Worm (Caenorhabditis elegans) whole organism, mixed stage, embryonic: ENCODE measurements around the gene srw-79.

Experiments
- M03D4.4 ChIP-seq: sonication (generic microtip); optimal IDR thresholded peaks from 2 replicates; lab custom pipeline; 2017; ENCODE audit warnings: mild to moderate bottlenecking, missing genetic modification characterization, missing compliant biosample characterization
- bed-3 ChIP-seq: fragments of 200-800 bp; sonication (Bioruptor generic); optimal IDR thresholded peaks from 3 replicates; lab custom pipeline; 2018; ENCODE audit warnings: mild to moderate bottlenecking, missing genetic modification characterization, moderate library complexity, missing compliant biosample characterization
- blmp-1 ChIP-seq: fragments of 150-350 bp; optimal IDR thresholded peaks from 2 replicates; lab custom pipeline; 2014; ENCODE audit warnings: missing biosample characterization, missing genetic modification characterization
- ceh-39 ChIP-seq: fragments of 150-350 bp; optimal IDR thresholded peaks from 2 replicates; lab custom pipeline; 2014; ENCODE audit warnings: missing biosample characterization, missing genetic modification characterization
- ces-1 ChIP-seq: fragments of 150-350 bp; optimal IDR thresholded peaks from 2 replicates; lab custom pipeline; 2014; ENCODE audit warnings: missing biosample characterization, missing genetic modification reagents, missing genetic modification characterization
- cnd-1 ChIP-seq: fragments of 200-800 bp; sonication (Bioruptor generic); optimal IDR thresholded peaks from 2 replicates; lab custom pipeline; 2018; ENCODE audit warnings: mild to moderate bottlenecking, missing genetic modification characterization, missing compliant biosample characterization
- drap-1 ChIP-seq: fragments of 200-800 bp; sonication (Bioruptor generic); optimal IDR thresholded peaks from 3 replicates; lab custom pipeline; 2018; ENCODE audit warnings: mild to moderate bottlenecking, missing genetic modification characterization, missing compliant biosample characterization
- elt-1 ChIP-seq: sonication (generic microtip); optimal IDR thresholded peaks from 2 replicates; lab custom pipeline; 2017; ENCODE audit warnings: missing genetic modification characterization, mild to moderate bottlenecking, missing compliant biosample characterization, antibody characterized with exemption, moderate library complexity, borderline replicate concordance; ENCODE audit not compliant: insufficient read depth
- elt-3 ChIP-seq: fragments of 150-350 bp; optimal IDR thresholded peaks from 2 replicates; lab custom pipeline; 2014; ENCODE audit warnings: missing biosample characterization, missing genetic modification characterization
- flh-1 ChIP-seq: fragments of 200-800 bp; sonication (Bioruptor generic); optimal IDR thresholded peaks from 2 replicates; lab custom pipeline; 2018; ENCODE audit warnings: mild to moderate bottlenecking, missing genetic modification characterization, moderate library complexity, missing compliant biosample characterization
- ham-2 ChIP-seq: fragments of 200-800 bp; sonication (Bioruptor generic); optimal IDR thresholded peaks from 2 replicates; lab custom pipeline; 2018; ENCODE audit warnings: mild to moderate bottlenecking, missing genetic modification characterization, missing compliant biosample characterization
- hlh-1 ChIP-seq: fragments of 150-350 bp; optimal IDR thresholded peaks from 2 replicates; lab custom pipeline; 2014; ENCODE audit warnings: missing biosample characterization, missing genetic modification reagents, missing genetic modification characterization
- lin-13 ChIP-seq: fragments of 150-350 bp; optimal IDR thresholded peaks from 2 replicates; lab custom pipeline; 2014; ENCODE audit warnings: missing biosample characterization, missing genetic modification characterization
- lin-32 ChIP-seq: fragments of 200-800 bp; sonication (Bioruptor generic); optimal IDR thresholded peaks from 2 replicates; lab custom pipeline; 2018; ENCODE audit warnings: mild to moderate bottlenecking, missing genetic modification characterization, missing compliant biosample characterization
- lsy-2 ChIP-seq: fragments of 150-350 bp; optimal IDR thresholded peaks from 2 replicates; lab custom pipeline; 2014; ENCODE audit warnings: missing biosample characterization, missing genetic modification characterization
- mep-1 ChIP-seq: fragments of 150-350 bp; optimal IDR thresholded peaks from 2 replicates; lab custom pipeline; 2017; ENCODE audit warnings: missing biosample characterization, missing genetic modification reagents, missing genetic modification characterization, inconsistent platforms
- mls-2 ChIP-seq: sonication (generic microtip); optimal IDR thresholded peaks from 2 replicates; lab custom pipeline; 2016; ENCODE audit warnings: mild to moderate bottlenecking, missing genetic modification characterization, moderate library complexity, missing compliant biosample characterization
- nhr-12 ChIP-seq: fragments of 150-350 bp; optimal IDR thresholded peaks from 2 replicates; lab custom pipeline; 2014; ENCODE audit warnings: missing biosample characterization, missing genetic modification characterization
- nhr-2 ChIP-seq: fragments of 150-350 bp; optimal IDR thresholded peaks from 2 replicates; lab custom pipeline; 2014; ENCODE audit warnings: missing biosample characterization, missing genetic modification characterization
- nhr-237 ChIP-seq: fragments of 150-350 bp; optimal IDR thresholded peaks from 2 replicates; lab custom pipeline; 2014; ENCODE audit warnings: missing biosample characterization, missing genetic modification characterization
- nhr-28 ChIP-seq: fragments of 150-350 bp; optimal IDR thresholded peaks from 2 replicates; lab custom pipeline; 2014; ENCODE audit warnings: missing biosample characterization, missing genetic modification characterization
- nhr-76 ChIP-seq: sonication (generic microtip); optimal IDR thresholded peaks from 2 replicates; lab custom pipeline; 2017; ENCODE audit warnings: missing biosample characterization, missing genetic modification characterization
- pha-4 ChIP-seq: fragments of 150-350 bp; optimal IDR thresholded peaks from 2 replicates; lab custom pipeline; 2018; ENCODE audit warnings: missing biosample characterization, missing genetic modification reagents, missing genetic modification characterization
- sem-2 ChIP-seq: fragments of 200-800 bp; sonication (Bioruptor generic); optimal IDR thresholded peaks from 2 replicates; lab custom pipeline; 2018; ENCODE audit warnings: mild to moderate bottlenecking, missing genetic modification characterization, missing compliant biosample characterization
- tbx-8 ChIP-seq: fragments of 200-800 bp; sonication (Bioruptor generic); optimal IDR thresholded peaks from 2 replicates; lab custom pipeline; 2018; ENCODE audit warnings: mild to moderate bottlenecking, missing genetic modification characterization, moderate library complexity, missing compliant biosample characterization
- unc-120 ChIP-seq: sonication (generic microtip); optimal IDR thresholded peaks from 2 replicates; lab custom pipeline; 2017; ENCODE audit warnings: missing genetic modification characterization, missing compliant biosample characterization; ENCODE audit not compliant: poor library complexity, severe bottlenecking
- unc-39 ChIP-seq: fragments of 150-350 bp; optimal IDR thresholded peaks from 2 replicates; lab custom pipeline; 2014; ENCODE audit warnings: missing biosample characterization, missing genetic modification characterization
- unc-62 ChIP-seq: fragments of 150-350 bp; optimal IDR thresholded peaks from 2 replicates; lab custom pipeline; 2014; ENCODE audit warnings: missing biosample characterization, missing genetic modification reagents, missing genetic modification characterization
- zip-8 ChIP-seq: fragments of 150-350 bp; optimal IDR thresholded peaks from 2 replicates; lab custom pipeline; 2014; ENCODE audit warnings: missing biosample characterization, missing genetic modification characterization
- ztf-11 ChIP-seq: fragments of 150-350 bp; optimal IDR thresholded peaks from 2 replicates; lab custom pipeline; 2014; ENCODE audit warnings: missing biosample characterization, missing genetic modification characterization

srw-79 gene

ce11 chrII:2920234-2920633, 26.3 kb upstream of the srw-79 start:
- no peak for TF ChIP-seq ham-2
- TF ChIP-seq unc-39 (tag; lab: Kevin White, UChicago) = no peak
- TF ChIP-seq hlh-1 = no peak
- no peak for TF ChIP-seq lin-13 (tag; lab: Kevin White, UChicago)
- no peak for TF ChIP-seq mls-2
- no peak for TF ChIP-seq cnd-1 (tag; lab: Kevin White, UChicago)
- no peak for TF ChIP-seq bed-3 (GFP tag; lab: Kevin White, UChicago)
- TF ChIP-seq flh-1 (GFP tag; lab: Kevin White, UChicago) = no peak
- no peak for TF ChIP-seq nhr-76 (tag; lab: Kevin White, UChicago)

ce11 chrII:2920817-2921458, 25.6 kb upstream of the srw-79 start:
- TF ChIP-seq pha-4 (peak; percentile 22), unc-120 (tag; lab: Kevin White, UChicago) (no peak)

ce11 chrII:2921860-2922259, 24.7 kb upstream of the srw-79 start:
- no peak for TF ChIP-seq hlh-1
- no peak for TF ChIP-seq zip-8 (tag; lab: Kevin White, UChicago)
- TF ChIP-seq drap-1 = no peak
- TF ChIP-seq nhr-76 (tag; lab: Kevin White, UChicago) = no peak
- no peak for TF ChIP-seq unc-39 (tag; lab: Kevin White, UChicago)
- no peak for TF ChIP-seq lin-32 (GFP tag; lab: Kevin White, UChicago)
- TF ChIP-seq cnd-1 (tag; lab: Kevin White, UChicago) = no peak
- TF ChIP-seq ztf-11 (tag; lab: Kevin White, UChicago) = no peak
- no peak for TF ChIP-seq sem-2 (GFP tag; lab: Kevin White, UChicago)
- no peak for TF ChIP-seq nhr-237 (tag; lab: Kevin White, UChicago)
- TF ChIP-seq pha-4 = no peak
- TF ChIP-seq unc-62 (GFP tag; lab: Kevin White, UChicago) = no peak
- no peak for TF ChIP-seq mep-1 (tag; lab: Kevin White, UChicago)
- no peak for TF ChIP-seq M03D4.4
- TF ChIP-seq unc-120 (tag; lab: Kevin White, UChicago) = no peak
- no peak for TF ChIP-seq ceh-39 (tag; lab: Kevin White, UChicago)

ce11 chrII:2922359-2922758, 24.2 kb upstream of the srw-79 start:
- TF ChIP-seq blmp-1 (tag; lab: Kevin White, UChicago) = no peak
- no peak for TF ChIP-seq pha-4
- no peak for TF ChIP-seq lin-32 (GFP tag; lab: Kevin White, UChicago)
- no peak for TF ChIP-seq unc-120 (tag; lab: Kevin White, UChicago)
- no peak for TF ChIP-seq lsy-2 (tag; lab: Kevin White, UChicago)
- no peak for TF ChIP-seq lin-13 (tag; lab: Kevin White, UChicago)
- TF ChIP-seq flh-1 (GFP tag; lab: Kevin White, UChicago) = no peak
- TF ChIP-seq tbx-8 = no peak
- TF ChIP-seq unc-39 (tag; lab: Kevin White, UChicago) = no peak
- TF ChIP-seq ham-2 = no peak
- TF ChIP-seq drap-1 = no peak
- no peak for TF ChIP-seq zip-8 (tag; lab: Kevin White, UChicago)
- no peak for TF ChIP-seq M03D4.4
- TF ChIP-seq sem-2 (GFP tag; lab: Kevin White, UChicago) = no peak
- TF ChIP-seq nhr-12 (tag; lab: Kevin White, UChicago) = no peak

- TF ChIP-seq lin-32 (GFP tag; lab: Kevin White, UChicago) = no peak
- TF ChIP-seq unc-62 (GFP tag; lab: Kevin White, UChicago) = no peak
- TF ChIP-seq cnd-1 (tag; lab: Kevin White, UChicago) = no peak
- TF ChIP-seq elt-3 (tag; lab: Kevin White, UChicago) = no peak
- TF ChIP-seq unc-39 (tag; lab: Kevin White, UChicago) = no peak
- no peak for TF ChIP-seq ztf-11 (tag; lab: Kevin White, UChicago)
- TF ChIP-seq nhr-28 = no peak
- TF ChIP-seq nhr-2 (tag; lab: Kevin White, UChicago) = no peak
- no peak for TF ChIP-seq ces-1 (GFP tag; lab: Kevin White, UChicago)
- no peak for TF ChIP-seq tbx-8
- no peak for TF ChIP-seq flh-1 (GFP tag; lab: Kevin White, UChicago)
- no peak for TF ChIP-seq hlh-1
- TF ChIP-seq mep-1 (tag; lab: Kevin White, UChicago) = no peak
- TF ChIP-seq elt-1 (tag; lab: Kevin White, UChicago) = no peak
- TF ChIP-seq unc-120 (tag; lab: Kevin White, UChicago) = no peak
- TF ChIP-seq, all 35 proteins: peak for 0
Measured at ce11 chrII:2922782-2923181, 23.8 kb upstream of the srw-79 start.
